Fruit fly (Drosophila melanogaster) whole organism, embryonic: ENCODE data around the gene CG15347.

Experiments used
- CG10959 ChIP-seq: fragments of 200-800 bp; sonication (Bioruptor generic); IDR thresholded peaks from 2 replicates; pipeline ENCODE4 v1.3.6; 2022; ENCODE audit warnings: missing biosample characterization, missing genetic modification characterization
- CG11093 ChIP-seq: fragments of 200-800 bp; sonication (Bioruptor generic); IDR thresholded peaks from 3 replicates; pipeline ENCODE4 v1.3.6; 2022; ENCODE audit warnings: missing biosample characterization, missing genetic modification characterization
- CG11723 ChIP-seq: fragments of 200-800 bp; sonication (Bioruptor generic); optimal IDR thresholded peaks from 2 replicates; lab custom pipeline; 2017; ENCODE audit warnings: missing biosample characterization, mild to moderate bottlenecking, missing genetic modification characterization
- CG12104 ChIP-seq: fragments of 200-800 bp; sonication (Bioruptor generic); optimal IDR thresholded peaks from 3 replicates; lab custom pipeline; 2016; ENCODE audit warnings: missing biosample characterization, missing genetic modification characterization
- CG12659 ChIP-seq: fragments of 200-800 bp; sonication (Bioruptor generic); optimal IDR thresholded peaks from 3 replicates; lab custom pipeline; 2017; ENCODE audit warnings: mild to moderate bottlenecking, missing biosample characterization, missing genetic modification reagents, missing genetic modification characterization
- CG13424 ChIP-seq: fragments of 200-800 bp; sonication (Bioruptor generic); optimal IDR thresholded peaks from 2 replicates; lab custom pipeline; 2019; ENCODE audit warnings: missing biosample characterization, mild to moderate bottlenecking, missing genetic modification characterization, moderate library complexity
- CG14667 ChIP-seq: fragments of 200-800 bp; sonication (Bioruptor generic); IDR thresholded peaks from 2 replicates; pipeline ENCODE4 v1.3.6; 2022; ENCODE audit warnings: missing biosample characterization, missing genetic modification characterization
- CG14860 ChIP-seq: fragments of 200-800 bp; sonication (Bioruptor generic); IDR thresholded peaks from 3 replicates; pipeline ENCODE4 v1.3.6; 2022; ENCODE audit warnings: missing biosample characterization, missing genetic modification characterization; ENCODE audit not compliant: partially characterized antibody
- CG15073 ChIP-seq: fragments of 200-800 bp; sonication (Bioruptor generic); optimal IDR thresholded peaks from 2 replicates; lab custom pipeline; 2016; ENCODE audit warnings: missing biosample characterization, missing genetic modification characterization
- CG15514 ChIP-seq: fragments of 200-800 bp; sonication (Bioruptor generic); optimal IDR thresholded peaks from 3 replicates; lab custom pipeline; 2017; ENCODE audit warnings: missing biosample characterization, missing genetic modification characterization, mild to moderate bottlenecking, moderate library complexity, missing genetic modification reagents
- CG1792 ChIP-seq: fragments of 200-800 bp; sonication (Bioruptor generic); optimal IDR thresholded peaks from 2 replicates; lab custom pipeline; 2016; ENCODE audit warnings: missing biosample characterization, missing genetic modification characterization
- CG18764 ChIP-seq: fragments of 200-800 bp; sonication (Bioruptor generic); optimal IDR thresholded peaks from 3 replicates; lab custom pipeline; 2016; ENCODE audit warnings: missing biosample characterization, missing genetic modification characterization
- CG2129 ChIP-seq: fragments of 200-800 bp; sonication (Bioruptor generic); IDR thresholded peaks from 2 replicates; pipeline ENCODE4 v1.3.6; 2022; ENCODE audit warnings: missing biosample characterization, missing genetic modification characterization; ENCODE audit not compliant: partially characterized antibody
- CG2199 ChIP-seq: fragments of 200-800 bp; sonication (Bioruptor generic); IDR thresholded peaks from 3 replicates; pipeline ENCODE4 v1.3.6; 2022; ENCODE audit warnings: missing biosample characterization, missing genetic modification characterization
- CG31224 ChIP-seq: fragments of 200-800 bp; sonication (Bioruptor generic); IDR thresholded peaks from 2 replicates; pipeline ENCODE4 v1.3.6; 2022; ENCODE audit warnings: missing biosample characterization, missing genetic modification characterization
- CG31441 ChIP-seq: fragments of 200-800 bp; sonication (Bioruptor generic); IDR thresholded peaks from 2 replicates; pipeline ENCODE4 v1.3.6; 2022; ENCODE audit warnings: missing biosample characterization, missing genetic modification characterization
- CG33213 ChIP-seq: fragments of 200-800 bp; sonication (Bioruptor generic); optimal IDR thresholded peaks from 3 replicates; lab custom pipeline; 2016; ENCODE audit warnings: missing biosample characterization, missing genetic modification characterization
- CG3847 ChIP-seq: fragments of 200-800 bp; sonication (Bioruptor generic); IDR thresholded peaks from 2 replicates; pipeline ENCODE4 v1.3.6; 2022; ENCODE audit warnings: missing biosample characterization, missing genetic modification characterization
- CG5180 ChIP-seq: fragments of 200-800 bp; sonication (Bioruptor generic); optimal IDR thresholded peaks from 3 replicates; lab custom pipeline; 2017; ENCODE audit warnings: missing biosample characterization, missing genetic modification characterization, mild to moderate bottlenecking, moderate library complexity, missing genetic modification reagents
- CG7839 ChIP-seq: fragments of 200-800 bp; sonication (Bioruptor generic); optimal IDR thresholded peaks from 3 replicates; lab custom pipeline; 2018; ENCODE audit warnings: missing biosample characterization, mild to moderate bottlenecking, missing genetic modification characterization, moderate library complexity
- CG8388 ChIP-seq: fragments of 200-800 bp; sonication (Bioruptor generic); optimal IDR thresholded peaks from 2 replicates; lab custom pipeline; 2019; ENCODE audit warnings: missing biosample characterization, mild to moderate bottlenecking, missing genetic modification characterization, moderate library complexity
- ERR ChIP-seq: fragments of 200-800 bp; sonication (Bioruptor generic); optimal IDR thresholded peaks from 2 replicates; lab custom pipeline; 2016; ENCODE audit warnings: missing biosample characterization, missing genetic modification characterization
- Ets65A ChIP-seq: fragments of 200-800 bp; sonication (Bioruptor generic); peaks from one replicate; lab custom pipeline; 2016; ENCODE audit warnings: missing biosample characterization, missing genetic modification characterization
- HLH54F ChIP-seq: fragments of 200-800 bp; sonication (Bioruptor generic); optimal IDR thresholded peaks from 3 replicates; lab custom pipeline; 2016; ENCODE audit warnings: missing biosample characterization, missing genetic modification characterization
- Jarid2 ChIP-seq: fragments of 200-800 bp; sonication (Bioruptor generic); optimal IDR thresholded peaks from 3 replicates; lab custom pipeline; 2017; ENCODE audit warnings: mild to moderate bottlenecking, missing biosample characterization, missing genetic modification reagents, missing genetic modification characterization
- Lim3 ChIP-seq: fragments of 200-800 bp; sonication (Bioruptor generic); IDR thresholded peaks from 2 replicates; pipeline ENCODE4 v1.3.6; 2022; ENCODE audit warnings: missing biosample characterization, missing genetic modification characterization
- Neu2 ChIP-seq: fragments of 200-800 bp; sonication (Bioruptor generic); optimal IDR thresholded peaks from 3 replicates; lab custom pipeline; 2016; ENCODE audit warnings: missing biosample characterization, missing genetic modification characterization, borderline replicate concordance
- ase ChIP-seq: fragments of 200-800 bp; sonication (Bioruptor generic); IDR thresholded peaks from 3 replicates; pipeline ENCODE4 v1.3.6; 2022; ENCODE audit warnings: missing biosample characterization, missing genetic modification characterization
- ash1 ChIP-seq: fragments of 200-800 bp; sonication (Bioruptor generic); optimal IDR thresholded peaks from 2 replicates; lab custom pipeline; 2018; ENCODE audit warnings: missing biosample characterization, mild to moderate bottlenecking, missing genetic modification characterization
- az2 ChIP-seq: fragments of 200-800 bp; sonication (Bioruptor generic); optimal IDR thresholded peaks from 3 replicates; lab custom pipeline; 2016; ENCODE audit warnings: missing biosample characterization, missing genetic modification characterization
- fd102C ChIP-seq: fragments of 200-800 bp; sonication (Bioruptor generic); optimal IDR thresholded peaks from 2 replicates; lab custom pipeline; 2018; ENCODE audit warnings: missing biosample characterization, mild to moderate bottlenecking, missing genetic modification characterization, moderate library complexity
- insv ChIP-seq, 2 experiments: fragments of 200-800 bp; sonication (Bioruptor generic); optimal IDR thresholded peaks; 3 replicates each; lab custom pipeline; 2016 to 2018; ENCODE audit warnings: missing biosample characterization in 2 of 2, missing genetic modification characterization in 2 of 2
- nau ChIP-seq: fragments of 200-800 bp; sonication (Bioruptor generic); optimal IDR thresholded peaks from 3 replicates; lab custom pipeline; 2017; ENCODE audit warnings: missing biosample characterization, mild to moderate bottlenecking, missing genetic modification characterization, missing genetic modification reagents
- pho ChIP-seq: fragments of 200-800 bp; sonication (Bioruptor generic); optimal IDR thresholded peaks from 2 replicates; lab custom pipeline; 2016; ENCODE audit warnings: missing biosample characterization, missing genetic modification characterization
- phol ChIP-seq: fragments of 200-800 bp; sonication (Bioruptor generic); optimal IDR thresholded peaks from 3 replicates; lab custom pipeline; 2018; ENCODE audit warnings: missing biosample characterization, mild to moderate bottlenecking, missing genetic modification characterization, moderate library complexity
- prd ChIP-seq, 3 experiments: fragments of >200 bp in 2 of 3; fragments of 200-800 bp in 1 of 3; sonication (Bioruptor generic) in 1 of 3; optimal IDR thresholded peaks in 2 of 3; IDR thresholded peaks in 1 of 3; 2 replicates in 2 of 3; 3 replicates in 1 of 3; pipeline versions ENCODE4 v1.3.6 to Lab custom; 2017 to 2022; ENCODE audit warnings: missing biosample characterization in 1 of 3, missing genetic modification characterization in 1 of 3
- psq ChIP-seq: fragments of 200-800 bp; sonication (Bioruptor generic); optimal IDR thresholded peaks from 2 replicates; lab custom pipeline; 2017; ENCODE audit warnings: missing biosample characterization, missing genetic modification characterization
- rib ChIP-seq: fragments of 200-800 bp; sonication (Bioruptor generic); IDR thresholded peaks from 2 replicates; pipeline ENCODE4 v1.3.6; 2022; ENCODE audit warnings: missing biosample characterization, missing genetic modification characterization
- tup ChIP-seq: fragments of 200-800 bp; sonication (Bioruptor generic); optimal IDR thresholded peaks from 2 replicates; lab custom pipeline; 2016; ENCODE audit warnings: missing biosample characterization, mild to moderate bottlenecking, missing genetic modification characterization, moderate library complexity
- zf30C ChIP-seq: fragments of 200-800 bp; sonication (Bioruptor generic); optimal IDR thresholded peaks from 3 replicates; lab custom pipeline; 2018; ENCODE audit warnings: missing biosample characterization, mild to moderate bottlenecking, missing genetic modification characterization

Gene CG15347

DNA sequence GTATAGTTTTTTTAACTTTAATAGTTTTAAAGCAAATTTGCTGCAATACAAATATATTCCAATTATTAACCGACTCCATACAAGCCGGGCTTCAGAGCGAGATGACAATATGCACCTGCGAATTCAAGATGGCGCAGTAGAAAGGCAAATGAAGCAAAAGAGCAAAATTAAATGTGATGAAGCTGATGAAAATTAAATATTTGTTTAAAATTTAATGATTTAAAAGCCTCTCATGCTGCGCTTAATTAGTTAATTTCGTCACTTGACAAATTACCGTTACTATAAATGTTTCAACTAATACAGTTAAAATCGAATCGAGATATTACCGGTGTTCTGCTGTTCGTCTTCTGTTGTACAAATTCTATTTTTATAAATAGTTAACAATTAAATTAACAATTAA lies 28.4 kb upstream of the CG15347 start, which contains the start of gene CG33181:
Gene CG33181 (plus strand): TSS at position 301 of the 400 bp plus-strand sequence.
- TF ChIP-seq psq (GFP tag; lab: Kevin White, UChicago) (no peak), fd102C (GFP tag; lab: Kevin White, UChicago) (no peak), CG12104 (no peak), zf30C (GFP tag; lab: Kevin White, UChicago) (no peak), phol (tag; lab: Kevin White, UChicago) (peak; percentile 36)

DNA sequence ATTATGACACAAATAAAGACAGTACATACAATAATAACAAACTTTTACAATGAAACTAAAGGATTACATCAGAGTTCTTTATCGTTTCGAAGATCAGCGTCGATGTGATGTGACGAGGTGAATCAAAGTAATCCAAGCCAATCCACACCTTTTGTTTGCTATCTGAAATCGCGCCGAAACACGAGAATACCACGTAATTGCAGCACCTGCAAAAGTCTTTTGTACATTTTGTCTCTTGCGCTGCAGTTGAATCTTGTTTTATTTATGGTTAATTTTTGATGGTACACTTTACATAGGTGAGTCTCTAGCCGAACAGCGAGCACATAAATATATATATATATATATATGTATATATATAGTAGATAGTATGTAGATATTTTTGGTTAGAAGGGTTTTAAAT lies 24.1 kb upstream of the CG15347 start:
- TF ChIP-seq Jarid2 (no peak), CG18764 (no peak), tup (GFP tag; lab: Kevin White, UChicago) (no peak), CG15514 (GFP tag; lab: Kevin White, UChicago) (no peak), rib (GFP tag; lab: Robert Waterston, UW) (no peak), HLH54F (GFP tag; lab: Kevin White, UChicago) (no peak), prd (optimal IDR thresholded peaks at IDR 0.05; lab: Kevin White, UChicago) (no peak), prd (GFP tag; IDR thresholded peaks at IDR 0.05; lab: Robert Waterston, UW) (no peak), Neu2 (GFP tag; lab: Kevin White, UChicago) (no peak)

DNA sequence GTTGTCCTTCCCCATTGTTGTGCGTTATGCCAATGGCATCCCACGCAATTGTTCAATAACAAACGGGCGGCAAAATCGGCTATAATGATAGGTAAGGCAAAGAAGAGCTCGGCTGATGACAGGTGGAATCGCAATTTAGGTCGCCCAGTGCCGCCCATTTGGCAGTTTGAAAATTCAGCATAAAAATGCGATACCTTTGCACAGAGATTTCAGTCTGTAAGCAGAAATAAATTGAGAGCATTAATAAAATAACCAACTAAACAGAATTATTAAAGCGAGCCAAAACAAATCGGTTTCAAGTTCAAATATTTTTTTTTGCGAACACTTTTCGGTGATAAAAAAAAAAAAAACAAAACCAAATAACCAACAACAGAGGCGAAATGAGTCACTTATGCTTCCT lies 23.0 kb upstream of the CG15347 start, which contains the start of gene CG33223:
Gene CG33223 (minus strand): TSS at position 215 of the 400 bp plus-strand sequence.
- no peak for TF ChIP-seq CG3847
- TF ChIP-seq ERR (GFP tag; lab: Kevin White, UChicago) = no peak
- no peak for TF ChIP-seq ash1 (GFP tag; lab: Kevin White, UChicago)
- TF ChIP-seq CG11723 (GFP tag; lab: Kevin White, UChicago) = no peak
- no peak for TF ChIP-seq Lim3
- no peak for TF ChIP-seq CG5180 (GFP tag; lab: Kevin White, UChicago)

DNA sequence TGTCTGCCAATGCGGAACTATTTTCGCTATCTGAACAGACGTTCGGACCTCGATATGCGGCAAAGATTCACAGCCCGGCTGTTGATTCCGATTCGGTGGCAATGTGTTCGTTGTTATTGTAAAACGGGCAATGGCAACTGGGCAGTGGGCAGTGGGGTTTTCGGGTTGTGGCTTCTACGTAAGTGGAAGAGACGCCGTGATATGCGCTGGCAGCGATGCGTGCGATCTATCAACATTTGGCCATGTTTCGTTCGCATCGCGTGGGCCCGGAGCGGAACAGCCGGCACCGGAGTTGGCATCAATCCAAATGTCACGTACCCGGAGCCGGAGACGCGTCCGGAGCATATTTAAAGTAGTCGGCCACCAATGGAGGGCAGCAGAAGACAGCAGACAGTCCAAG lies 20.8 kb upstream of the CG15347 start, which contains the start of gene Cp38:
Gene Cp38 (plus strand): TSS at position 376 of the 400 bp plus-strand sequence.
- TF ChIP-seq CG31441 (GFP tag; lab: Robert Waterston, UW) = no peak
- no peak for TF ChIP-seq CG13424
- TF ChIP-seq insv (GFP tag; optimal IDR thresholded peaks at IDR 0.05; lab: Kevin White, UChicago) = no peak
- TF ChIP-seq pho (GFP tag; lab: Kevin White, UChicago) = no peak
- TF ChIP-seq CG14667 (GFP tag; lab: Robert Waterston, UW) = 0 out of 2 replicates have a peak, but pooled peaks have one; percentile 5

DNA sequence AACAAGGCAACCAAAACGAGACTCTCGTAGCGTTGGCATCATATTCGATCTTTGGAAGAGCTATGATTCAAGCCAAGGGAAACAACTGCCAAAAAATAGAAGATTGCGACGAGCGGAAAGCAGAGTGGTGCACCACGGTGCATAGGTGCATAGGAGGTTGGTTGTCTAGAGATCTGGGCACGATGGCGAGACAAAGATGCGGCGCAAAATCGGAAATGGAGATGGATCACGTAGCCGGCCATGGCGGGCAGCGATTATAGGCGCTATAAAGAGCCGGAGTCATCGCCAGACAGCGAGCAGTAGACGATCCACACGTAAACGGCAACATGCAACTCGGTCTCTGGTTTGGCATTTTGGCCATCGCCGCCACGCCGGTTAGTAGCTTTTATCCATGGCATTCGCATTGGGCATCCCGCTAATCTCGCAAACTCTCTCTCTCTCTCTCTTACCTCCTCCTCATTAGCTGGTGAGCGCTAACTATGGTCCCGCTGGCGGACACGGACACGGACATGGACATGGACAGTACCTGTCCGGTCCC lies 18.4 kb upstream of the CG15347 start, which contains the start of gene Cp36:
Gene Cp36 (plus strand): TSS at position 289 of the 538 bp plus-strand sequence.
- TF ChIP-seq CG12659 = no peak
- no peak for TF ChIP-seq nau
- TF ChIP-seq CG15073 (GFP tag; lab: Kevin White, UChicago) = no peak
- no peak for TF ChIP-seq CG2199 (GFP tag; lab: Robert Waterston, UW)
- TF ChIP-seq CG2129 (GFP tag; lab: Robert Waterston, UW) = no peak
- TF ChIP-seq CG11093 (GFP tag; lab: Robert Waterston, UW) = no peak
- TF ChIP-seq CG33213 (GFP tag; lab: Kevin White, UChicago) = no peak
- TF ChIP-seq az2 (GFP tag; lab: Kevin White, UChicago) = no peak
- TF ChIP-seq Ets65A (GFP tag; lab: Kevin White, UChicago) = no peak
- no peak for TF ChIP-seq CG31224 (GFP tag; lab: Robert Waterston, UW)
- no peak for TF ChIP-seq ase
- TF ChIP-seq CG14860 (GFP tag; lab: Robert Waterston, UW) = no peak
- no peak for TF ChIP-seq CG7839
- TF ChIP-seq CG8388 (GFP tag; lab: Kevin White, UChicago) = no peak
- no peak for TF ChIP-seq CG1792 (GFP tag; lab: Kevin White, UChicago)
- no peak for TF ChIP-seq CG10959 (GFP tag; lab: Robert Waterston, UW)
